1 fruit fly cellular context compared by ENCODE assay signal in the genomic region with DNA sequence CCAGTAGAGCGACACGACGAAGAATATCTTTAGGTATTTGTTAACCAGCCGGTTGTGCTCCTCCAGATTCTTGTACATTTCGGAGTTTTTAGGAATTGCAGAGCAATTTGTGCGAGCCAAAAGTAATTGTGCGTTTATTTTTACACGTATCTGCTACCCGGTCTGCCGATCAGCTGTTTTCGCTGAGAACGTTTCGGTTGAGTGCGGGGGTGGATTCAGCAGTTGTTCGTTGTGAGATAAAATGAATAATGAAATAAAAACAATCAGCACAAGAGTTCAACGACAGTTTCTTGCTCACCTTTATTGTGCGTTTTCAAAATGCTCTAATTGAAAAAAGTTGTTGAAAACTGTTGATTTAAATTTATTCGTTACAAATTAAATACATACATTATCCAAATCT.
A peak's percentile ranks its signal among the peaks of the same experiment; 100 is the strongest.
TF ChIP-seq lines count a peak whose summit lies in the region.

A gene (minus strand): TSS at position 176 of the 400 bp plus-strand sequence.

TF ChIP-seq in whole organism, embryonic, 481 proteins besides CTCF, POLR2A, EP300 and RAD21 (continued from another document and continues in another):
- TF ChIP-seq scrt (GFP tag; optimal IDR thresholded peaks at IDR 0.05; lab: Kevin White, UChicago) (no peak), tin (GFP tag; optimal IDR thresholded peaks at IDR 0.05; lab: Kevin White, UChicago) (no peak), Ptx1 (GFP tag; IDR thresholded peaks at IDR 0.05; lab: Robert Waterston, UW) (no peak), cg (GFP tag; optimal IDR thresholded peaks at IDR 0.05; lab: Kevin White, UChicago) (no peak), vnd (GFP tag; IDR thresholded peaks at IDR 0.05; lab: Robert Waterston, UW; ENCODE audit: partially characterized antibody) (no peak), Dll (GFP tag; IDR thresholded peaks at IDR 0.05; lab: Robert Waterston, UW; ENCODE audit: partially characterized antibody) (0 out of 4 replicates have a peak, but pooled peaks have one; percentile 42), vvl (GFP tag; IDR thresholded peaks at IDR 0.05; lab: Robert Waterston, UW) (no peak), Atf3 (GFP tag; optimal IDR thresholded peaks at IDR 0.05; lab: Kevin White, UChicago) (no peak), Lim3 (GFP tag; IDR thresholded peaks at IDR 0.05; lab: Robert Waterston, UW) (no peak), peb (GFP tag; IDR thresholded peaks at IDR 0.05; lab: Robert Waterston, UW) (no peak), Dek (tag; optimal IDR thresholded peaks at IDR 0.05; lab: Kevin White, UChicago) (no peak), Ravus (GFP tag; IDR thresholded peaks at IDR 0.05; lab: Robert Waterston, UW) (no peak), CG8388 (GFP tag; optimal IDR thresholded peaks at IDR 0.05; lab: Kevin White, UChicago) (no peak), Sox100B (GFP tag; optimal IDR thresholded peaks at IDR 0.05; lab: Kevin White, UChicago) (no peak), dm (GFP tag; optimal IDR thresholded peaks at IDR 0.05; lab: Kevin White, UChicago) (no peak), ssp (GFP tag; IDR thresholded peaks at IDR 0.05; lab: Robert Waterston, UW) (no peak), nau (GFP tag; optimal IDR thresholded peaks at IDR 0.05; lab: Kevin White, UChicago) (no peak), CG9609 (GFP tag; optimal IDR thresholded peaks at IDR 0.05; lab: Kevin White, UChicago) (no peak), Dip2 (GFP tag; IDR thresholded peaks at IDR 0.05; lab: Robert Waterston, UW) (no peak), dati (GFP tag; IDR thresholded peaks at IDR 0.05; lab: Robert Waterston, UW) (no peak), Rfx (GFP tag; IDR thresholded peaks at IDR 0.05; lab: Robert Waterston, UW) (peak; percentile 40; the same call in 1 of the 2 replicates), sim (GFP tag; IDR thresholded peaks at IDR 0.05; lab: Robert Waterston, UW) (no peak), mirr (GFP tag; optimal IDR thresholded peaks at IDR 0.05; lab: Kevin White, UChicago) (no peak), ab (GFP tag; optimal IDR thresholded peaks at IDR 0.05; lab: Kevin White, UChicago) (no peak), Abd-B (GFP tag; optimal IDR thresholded peaks at IDR 0.05; lab: Kevin White, UChicago) (no peak), ftz-f1 (GFP tag; optimal IDR thresholded peaks at IDR 0.05; lab: Kevin White, UChicago) (no peak), Hey (tag; optimal IDR thresholded peaks at IDR 0.05; lab: Kevin White, UChicago) (no peak), H2.0 (GFP tag; IDR thresholded peaks at IDR 0.05; lab: Robert Waterston, UW) (no peak), al (GFP tag; IDR thresholded peaks at IDR 0.05; lab: Robert Waterston, UW) (no peak), unc-4 (GFP tag; IDR thresholded peaks at IDR 0.05; lab: Robert Waterston, UW; ENCODE audit: partially characterized antibody) (no peak), CG10462 (GFP tag; optimal IDR thresholded peaks at IDR 0.05; lab: Kevin White, UChicago) (no peak), CG1792 (GFP tag; optimal IDR thresholded peaks at IDR 0.05; lab: Kevin White, UChicago) (no peak), Xrp1 (GFP tag; IDR thresholded peaks at IDR 0.05; lab: Robert Waterston, UW) (peak; percentile 24; the same call in 1 of the 2 replicates), CG10979 (tag; optimal IDR thresholded peaks at IDR 0.05; lab: Kevin White, UChicago) (no peak), ewg (GFP tag; optimal IDR thresholded peaks at IDR 0.05; lab: Kevin White, UChicago) (no peak), ash1 (GFP tag; optimal IDR thresholded peaks at IDR 0.05; lab: Kevin White, UChicago) (no peak), D19B (GFP tag; optimal IDR thresholded peaks at IDR 0.05; lab: Kevin White, UChicago) (no peak), schlank (tag; optimal IDR thresholded peaks at IDR 0.05; lab: Kevin White, UChicago) (no peak), CG3995 (GFP tag; optimal IDR thresholded peaks at IDR 0.05; lab: Kevin White, UChicago) (no peak), pan (optimal IDR thresholded peaks at IDR 0.05; lab: Kevin White, UChicago) (no peak), pan (GFP tag; optimal IDR thresholded peaks at IDR 0.05 in 1 of 2, IDR thresholded peaks at IDR 0.05 in 1 of 2) (no peak), klu (GFP tag; IDR thresholded peaks at IDR 0.05; lab: Robert Waterston, UW) (no peak), CG4820 (GFP tag; optimal IDR thresholded peaks at IDR 0.05; lab: Kevin White, UChicago) (no peak), CG14710 (tag; optimal IDR thresholded peaks at IDR 0.05; lab: Kevin White, UChicago) (no peak), CG15601 (tag; optimal IDR thresholded peaks at IDR 0.05; lab: Kevin White, UChicago) (no peak), CG4360 (GFP tag; IDR thresholded peaks at IDR 0.05; lab: Robert Waterston, UW) (no peak), CG10543 (GFP tag; optimal IDR thresholded peaks at IDR 0.05; lab: Kevin White, UChicago) (no peak), B-H2 (GFP tag; optimal IDR thresholded peaks at IDR 0.05; lab: Kevin White, UChicago) (no peak), CG4404 (GFP tag; IDR thresholded peaks at IDR 0.05; lab: Robert Waterston, UW) (no peak), Chrac-16 (GFP tag; optimal IDR thresholded peaks at IDR 0.05; lab: Kevin White, UChicago) (no peak), CG2889 (GFP tag; IDR thresholded peaks at IDR 0.05; lab: Robert Waterston, UW) (no peak), aop (GFP tag; IDR thresholded peaks at IDR 0.05; lab: Robert Waterston, UW) (no peak), Dad (GFP tag; optimal IDR thresholded peaks at IDR 0.05; lab: Kevin White, UChicago) (no peak), gsb (GFP tag; IDR thresholded peaks at IDR 0.05; lab: Robert Waterston, UW) (no peak), lab (GFP tag; optimal IDR thresholded peaks at IDR 0.05; lab: Kevin White, UChicago) (no peak), CG6654 (GFP tag; optimal IDR thresholded peaks at IDR 0.05; lab: Kevin White, UChicago) (no peak), Six4 (GFP tag; optimal IDR thresholded peaks at IDR 0.05; lab: Kevin White, UChicago) (no peak), Hr39 (optimal IDR thresholded peaks at IDR 0.05; lab: Kevin White, UChicago) (no peak), caup (GFP tag; optimal IDR thresholded peaks at IDR 0.05; lab: Kevin White, UChicago; ENCODE audit: severe bottlenecking) (no peak), hbn (GFP tag; IDR thresholded peaks at IDR 0.05; lab: Robert Waterston, UW; ENCODE audit: partially characterized antibody) (no peak; the same call in 1 of the 2 replicates), her (GFP tag; optimal IDR thresholded peaks at IDR 0.05; lab: Kevin White, UChicago) (no peak), Asciz (GFP tag; optimal IDR thresholded peaks at IDR 0.05; lab: Kevin White, UChicago) (no peak), Antp (GFP tag; optimal IDR thresholded peaks at IDR 0.05; lab: Kevin White, UChicago) (no peak), sens-2 (GFP tag; IDR thresholded peaks at IDR 0.05; lab: Robert Waterston, UW) (no peak), oc (tag; optimal IDR thresholded peaks at IDR 0.05; lab: Kevin White, UChicago) (no peak), chif (GFP tag; optimal IDR thresholded peaks at IDR 0.05; lab: Kevin White, UChicago) (no peak), ac (GFP tag; optimal IDR thresholded peaks at IDR 0.05; lab: Kevin White, UChicago) (no peak), HHEX (GFP tag; optimal IDR thresholded peaks at IDR 0.05; lab: Kevin White, UChicago) (no peak), HLHmδ (GFP tag; optimal IDR thresholded peaks at IDR 0.05; lab: Kevin White, UChicago) (no peak), CG7928 (GFP tag; optimal IDR thresholded peaks at IDR 0.05; lab: Kevin White, UChicago) (no peak), pho (GFP tag; optimal IDR thresholded peaks at IDR 0.05; lab: Kevin White, UChicago) (no peak), CG32767 (GFP tag; IDR thresholded peaks at IDR 0.05; lab: Robert Waterston, UW) (no peak), Hand (GFP tag; optimal IDR thresholded peaks at IDR 0.05; lab: Kevin White, UChicago) (no peak), CG9797 (GFP tag; optimal IDR thresholded peaks at IDR 0.05; lab: Kevin White, UChicago) (no peak), Taf1 (GFP tag; IDR thresholded peaks at IDR 0.05; lab: Robert Waterston, UW) (no peak), CG1602 (GFP tag; optimal IDR thresholded peaks at IDR 0.05; lab: Kevin White, UChicago) (no peak), CG3163 (GFP tag; optimal IDR thresholded peaks at IDR 0.05; lab: Kevin White, UChicago) (no peak), HmgZ (tag; optimal IDR thresholded peaks at IDR 0.05; lab: Kevin White, UChicago) (peak; percentile 41), YL-1 (GFP tag; optimal IDR thresholded peaks at IDR 0.05; lab: Kevin White, UChicago) (no peak), CG8924 (tag; optimal IDR thresholded peaks at IDR 0.05; lab: Kevin White, UChicago) (no peak), mld (GFP tag; IDR thresholded peaks at IDR 0.05; lab: Robert Waterston, UW; ENCODE audit: partially characterized antibody) (no peak), CG32532 (GFP tag; IDR thresholded peaks at IDR 0.05; lab: Robert Waterston, UW) (peak; percentile 33; the same call in 1 of the 2 replicates), Sry-β (GFP tag; optimal IDR thresholded peaks at IDR 0.05; lab: Kevin White, UChicago) (no peak), Spps (tag; optimal IDR thresholded peaks at IDR 0.05; lab: Kevin White, UChicago) (no peak), br (optimal IDR thresholded peaks at IDR 0.05; lab: Kevin White, UChicago) (no peak), unpg (GFP tag; optimal IDR thresholded peaks at IDR 0.05; lab: Kevin White, UChicago) (no peak), Kr (GFP tag; optimal IDR thresholded peaks at IDR 0.05; lab: Kevin White, UChicago) (no peak), slou (GFP tag; optimal IDR thresholded peaks at IDR 0.05; lab: Kevin White, UChicago) (no peak), CG8359 (GFP tag; optimal IDR thresholded peaks at IDR 0.05; lab: Kevin White, UChicago; ENCODE audit: borderline replicate concordance) (no peak), ro (GFP tag; IDR thresholded peaks at IDR 0.05; lab: Robert Waterston, UW) (no peak), Side (GFP tag; optimal IDR thresholded peaks at IDR 0.05; lab: Kevin White, UChicago) (no peak), HLH4C (GFP tag; IDR thresholded peaks at IDR 0.05; lab: Robert Waterston, UW; ENCODE audit: partially characterized antibody) (no peak), CG11560 (tag; IDR thresholded peaks at IDR 0.05; lab: Robert Waterston, UW) (no peak), CG8281 (tag; optimal IDR thresholded peaks at IDR 0.05; lab: Kevin White, UChicago) (no peak), sug (tag; optimal IDR thresholded peaks at IDR 0.05; lab: Kevin White, UChicago) (peak; percentile 9), CG2875 (GFP tag; optimal IDR thresholded peaks at IDR 0.05; lab: Kevin White, UChicago) (no peak), Bteb2 (GFP tag; optimal IDR thresholded peaks at IDR 0.05; lab: Kevin White, UChicago) (no peak), ind (GFP tag; optimal IDR thresholded peaks at IDR 0.05; lab: Kevin White, UChicago) (no peak), CG9932 (GFP tag; IDR thresholded peaks at IDR 0.05; lab: Robert Waterston, UW) (peak; percentile 49), CG2199 (GFP tag; IDR thresholded peaks at IDR 0.05; lab: Robert Waterston, UW) (peak; percentile 26; the same call in 1 of the 3 replicates), esg (GFP tag; conservative IDR thresholded peaks at IDR 0.05; lab: Robert Waterston, UW) (no peak), Meics (GFP tag; optimal IDR thresholded peaks at IDR 0.05; lab: Kevin White, UChicago) (peak; percentile 10), fd3F (GFP tag; optimal IDR thresholded peaks at IDR 0.05; lab: Kevin White, UChicago) (no peak), disco-r (GFP tag; optimal IDR thresholded peaks at IDR 0.05; lab: Kevin White, UChicago) (no peak), usp (GFP tag; optimal IDR thresholded peaks at IDR 0.05; lab: Kevin White, UChicago) (no peak), Dfd (GFP tag; optimal IDR thresholded peaks at IDR 0.05; lab: Kevin White, UChicago) (no peak), CG11695 (GFP tag; IDR thresholded peaks at IDR 0.05; lab: Robert Waterston, UW) (no peak), CG15073 (GFP tag; optimal IDR thresholded peaks at IDR 0.05; lab: Kevin White, UChicago) (no peak), cad (GFP tag; optimal IDR thresholded peaks at IDR 0.05; lab: Kevin White, UChicago) (no peak), trh (GFP tag; optimal IDR thresholded peaks at IDR 0.05; lab: Kevin White, UChicago) (no peak), Max (GFP tag; optimal IDR thresholded peaks at IDR 0.05; lab: Kevin White, UChicago) (no peak), CG16813 (GFP tag; IDR thresholded peaks at IDR 0.05; lab: Robert Waterston, UW; ENCODE audit: partially characterized antibody) (no peak), Med (GFP tag; lab: Kevin White, UChicago) (peak; percentile 79), lbe (GFP tag; optimal IDR thresholded peaks at IDR 0.05; lab: Kevin White, UChicago) (no peak), sc (optimal IDR thresholded peaks at IDR 0.05; lab: Kevin White, UChicago) (no peak), sc (GFP tag; optimal IDR thresholded peaks at IDR 0.05; lab: Kevin White, UChicago) (no peak), Hmx (GFP tag; optimal IDR thresholded peaks at IDR 0.05; lab: Kevin White, UChicago) (no peak), amos (GFP tag; IDR thresholded peaks at IDR 0.05; lab: Robert Waterston, UW; ENCODE audit: partially characterized antibody) (no peak; the same call in 1 of the 2 replicates), Tbp (GFP tag; optimal IDR thresholded peaks at IDR 0.05; lab: Kevin White, UChicago) (no peak), CG30431 (GFP tag; optimal IDR thresholded peaks at IDR 0.05; lab: Kevin White, UChicago) (no peak), fru (optimal IDR thresholded peaks at IDR 0.05; lab: Kevin White, UChicago) (no peak), gce (GFP tag; IDR thresholded peaks at IDR 0.05; lab: Robert Waterston, UW) (no peak), CG4328 (GFP tag; optimal IDR thresholded peaks at IDR 0.05; lab: Kevin White, UChicago) (no peak), CG13894 (tag; optimal IDR thresholded peaks at IDR 0.05; lab: Kevin White, UChicago) (no peak), sima (GFP tag; optimal IDR thresholded peaks at IDR 0.05; lab: Kevin White, UChicago) (no peak), ham (GFP tag; IDR thresholded peaks at IDR 0.05; lab: Robert Waterston, UW) (no peak), zen (tag; optimal IDR thresholded peaks at IDR 0.05; lab: Kevin White, UChicago) (peak; percentile 33), p53 (GFP tag; optimal IDR thresholded peaks at IDR 0.05; lab: Kevin White, UChicago) (no peak), CG18476 (GFP tag; optimal IDR thresholded peaks at IDR 0.05; lab: Kevin White, UChicago) (peak; percentile 100), salm (tag; optimal IDR thresholded peaks at IDR 0.05; lab: Kevin White, UChicago) (no peak), CG1024 (GFP tag; IDR thresholded peaks at IDR 0.05; lab: Robert Waterston, UW) (no peak), CG15269 (tag; optimal IDR thresholded peaks at IDR 0.05; lab: Kevin White, UChicago) (no peak), CG7963 (GFP tag; IDR thresholded peaks at IDR 0.05; lab: Robert Waterston, UW; ENCODE audit: partially characterized antibody) (no peak), onecut (GFP tag; IDR thresholded peaks at IDR 0.05; lab: Robert Waterston, UW) (no peak)
